Fruit fly (Drosophila melanogaster) whole organism, prepupa: ENCODE measurements around the gene CG12728.

Experiments
- CG10631 ChIP-seq: fragments of 200-800 bp; sonication (Bioruptor generic); optimal IDR thresholded peaks from 2 replicates; lab custom pipeline; 2016; ENCODE audit warnings: missing biosample characterization, missing genetic modification characterization
- CG10669 ChIP-seq: fragments of 200-800 bp; sonication (Bioruptor generic); optimal IDR thresholded peaks from 3 replicates; lab custom pipeline; 2018; ENCODE audit warnings: missing biosample characterization, mild to moderate bottlenecking, missing genetic modification characterization, moderate library complexity
- CG11294 ChIP-seq: fragments of 200-800 bp; sonication (Bioruptor generic); IDR thresholded peaks from 2 replicates; pipeline ENCODE4 v1.3.6; 2022; ENCODE audit warnings: missing biosample characterization, missing genetic modification characterization
- CG11762 ChIP-seq: fragments of 200-800 bp; sonication (Bioruptor generic); optimal IDR thresholded peaks from 3 replicates; lab custom pipeline; 2016; ENCODE audit warnings: missing biosample characterization, missing genetic modification characterization; ENCODE audit not compliant: insufficient read depth
- CG11902 ChIP-seq: fragments of 200-800 bp; sonication (Bioruptor generic); optimal IDR thresholded peaks from 3 replicates; lab custom pipeline; 2016; ENCODE audit warnings: missing biosample characterization, missing genetic modification characterization
- CG15336 ChIP-seq: fragments of 200-800 bp; sonication (Bioruptor generic); IDR thresholded peaks from 2 replicates; pipeline ENCODE4 v1.3.6; 2022; ENCODE audit warnings: missing biosample characterization, missing genetic modification characterization
- CG1621 ChIP-seq: fragments of 200-800 bp; sonication (Bioruptor generic); optimal IDR thresholded peaks from 3 replicates; lab custom pipeline; 2018; ENCODE audit warnings: missing biosample characterization, mild to moderate bottlenecking, missing genetic modification characterization
- CG16779 ChIP-seq: fragments of 200-800 bp; sonication (Bioruptor generic); optimal IDR thresholded peaks from 3 replicates; lab custom pipeline; 2017; ENCODE audit warnings: missing biosample characterization, mild to moderate bottlenecking, missing genetic modification characterization
- CG3032 ChIP-seq: fragments of 200-800 bp; optimal IDR thresholded peaks from 2 replicates; lab custom pipeline; 2019; ENCODE audit warnings: missing biosample characterization, mild to moderate bottlenecking, missing genetic modification characterization, moderate library complexity
- CG31627 ChIP-seq: fragments of 200-800 bp; sonication (Bioruptor generic); optimal IDR thresholded peaks from 3 replicates; lab custom pipeline; 2016; ENCODE audit warnings: missing biosample characterization, missing genetic modification characterization
- CG32006 ChIP-seq: fragments of 200-800 bp; sonication (Bioruptor generic); optimal IDR thresholded peaks from 3 replicates; lab custom pipeline; 2017; ENCODE audit warnings: missing biosample characterization, mild to moderate bottlenecking, missing genetic modification characterization
- CG34406 ChIP-seq: fragments of 200-800 bp; sonication (Bioruptor generic); optimal IDR thresholded peaks from 3 replicates; lab custom pipeline; 2016; ENCODE audit warnings: missing biosample characterization, missing genetic modification characterization
- CG3919 ChIP-seq: fragments of 200-800 bp; sonication (Bioruptor generic); optimal IDR thresholded peaks from 3 replicates; lab custom pipeline; 2016; ENCODE audit warnings: missing biosample characterization, missing genetic modification characterization
- CG4318 ChIP-seq: fragments of 200-800 bp; sonication (Bioruptor generic); optimal IDR thresholded peaks from 3 replicates; lab custom pipeline; 2017; ENCODE audit warnings: missing biosample characterization, mild to moderate bottlenecking, missing genetic modification characterization
- CG6163 ChIP-seq: fragments of 200-800 bp; sonication (Bioruptor generic); IDR thresholded peaks from 3 replicates; pipeline ENCODE4 v1.3.6; 2022; ENCODE audit warnings: missing biosample characterization, missing genetic modification characterization
- CG6276 ChIP-seq: fragments of 200-800 bp; sonication (Bioruptor generic); optimal IDR thresholded peaks from 2 replicates; lab custom pipeline; 2017; ENCODE audit warnings: missing biosample characterization, mild to moderate bottlenecking, missing genetic modification characterization
- CG7368 ChIP-seq: fragments of 200-800 bp; sonication (Bioruptor generic); optimal IDR thresholded peaks from 3 replicates; lab custom pipeline; 2016; ENCODE audit warnings: missing biosample characterization, missing genetic modification characterization
- CG8119 ChIP-seq: fragments of 200-800 bp; sonication (Bioruptor generic); IDR thresholded peaks from 3 replicates; pipeline ENCODE4 v1.3.6; 2022; ENCODE audit warnings: missing biosample characterization, missing genetic modification characterization
- CG8319 ChIP-seq: fragments of 200-800 bp; sonication (Bioruptor generic); optimal IDR thresholded peaks from 3 replicates; lab custom pipeline; 2016; ENCODE audit warnings: missing biosample characterization, missing genetic modification characterization
- CG8632 ChIP-seq: fragments of 200-800 bp; sonication (Bioruptor generic); optimal IDR thresholded peaks from 3 replicates; lab custom pipeline; 2016; ENCODE audit warnings: missing biosample characterization, missing genetic modification characterization
- CG9139 ChIP-seq: fragments of 200-800 bp; sonication (Bioruptor generic); optimal IDR thresholded peaks from 3 replicates; lab custom pipeline; 2017; ENCODE audit warnings: missing biosample characterization, mild to moderate bottlenecking, missing genetic modification characterization
- Eip75B ChIP-seq: fragments of 200-800 bp; sonication (Bioruptor generic); optimal IDR thresholded peaks from 3 replicates; lab custom pipeline; 2016; ENCODE audit warnings: missing biosample characterization, missing genetic modification characterization
- Eip93F ChIP-seq: fragments of 200-800 bp; sonication (Bioruptor generic); optimal IDR thresholded peaks from 2 replicates; lab custom pipeline; 2016; ENCODE audit warnings: missing biosample characterization, mild to moderate bottlenecking, missing genetic modification characterization
- Ets21C ChIP-seq: fragments of 200-800 bp; sonication (Bioruptor generic); optimal IDR thresholded peaks from 3 replicates; lab custom pipeline; 2016; ENCODE audit warnings: missing biosample characterization, missing genetic modification characterization
- Ets96B ChIP-seq: fragments of 200-800 bp; optimal IDR thresholded peaks from 2 replicates; lab custom pipeline; 2019; ENCODE audit warnings: missing biosample characterization, mild to moderate bottlenecking, missing genetic modification characterization, moderate library complexity
- Gug ChIP-seq: fragments of 200-800 bp; sonication (Bioruptor generic); IDR thresholded peaks from 2 replicates; pipeline ENCODE4 v1.3.6; 2022; ENCODE audit warnings: missing biosample characterization, missing genetic modification characterization
- Hr38 ChIP-seq: sonication (Bioruptor generic); optimal IDR thresholded peaks from 2 replicates; lab custom pipeline; 2016; ENCODE audit warnings: missing biosample characterization, missing genetic modification characterization
- Lpt ChIP-seq: fragments of 200-800 bp; sonication (Bioruptor generic); optimal IDR thresholded peaks from 3 replicates; lab custom pipeline; 2016; ENCODE audit warnings: missing biosample characterization, missing genetic modification characterization
- Met ChIP-seq: fragments of 200-800 bp; sonication (Bioruptor generic); optimal IDR thresholded peaks from 3 replicates; lab custom pipeline; 2016; ENCODE audit warnings: missing biosample characterization, missing genetic modification characterization
- OdsH ChIP-seq: fragments of 200-800 bp; sonication (Bioruptor generic); optimal IDR thresholded peaks from 3 replicates; lab custom pipeline; 2016; ENCODE audit warnings: missing biosample characterization, missing genetic modification characterization
- Smox ChIP-seq: fragments of 200-800 bp; sonication (Bioruptor generic); optimal IDR thresholded peaks from 3 replicates; lab custom pipeline; 2016; ENCODE audit warnings: missing biosample characterization, missing genetic modification characterization
- Sox102F ChIP-seq: fragments of 200-800 bp; sonication (Bioruptor generic); optimal IDR thresholded peaks from 2 replicates; lab custom pipeline; 2016; ENCODE audit warnings: missing biosample characterization, mild to moderate bottlenecking, missing genetic modification characterization
- Sox14 ChIP-seq: fragments of 200-800 bp; sonication (Bioruptor generic); optimal IDR thresholded peaks from 3 replicates; lab custom pipeline; 2016; ENCODE audit warnings: missing biosample characterization, missing genetic modification characterization
- Sox15 ChIP-seq: fragments of 200-800 bp; sonication (Bioruptor generic); optimal IDR thresholded peaks from 3 replicates; lab custom pipeline; 2016; ENCODE audit warnings: missing biosample characterization, missing genetic modification characterization
- achi ChIP-seq: fragments of 200-800 bp; sonication (Bioruptor generic); optimal IDR thresholded peaks from 3 replicates; lab custom pipeline; 2016; ENCODE audit warnings: missing biosample characterization, missing genetic modification characterization
- acj6 ChIP-seq: fragments of 200-800 bp; sonication (Bioruptor generic); optimal IDR thresholded peaks from 3 replicates; lab custom pipeline; 2016; ENCODE audit warnings: missing biosample characterization, missing genetic modification characterization
- cyc ChIP-seq: fragments of 200-800 bp; sonication (Bioruptor generic); optimal IDR thresholded peaks from 3 replicates; lab custom pipeline; 2016; ENCODE audit warnings: missing biosample characterization, missing genetic modification characterization
- dac ChIP-seq: fragments of 200-800 bp; sonication (Bioruptor generic); optimal IDR thresholded peaks from 2 replicates; lab custom pipeline; 2017; ENCODE audit warnings: missing biosample characterization, mild to moderate bottlenecking, missing genetic modification characterization
- dsx ChIP-seq: fragments of 200-800 bp; optimal IDR thresholded peaks from 3 replicates; lab custom pipeline; 2019; ENCODE audit warnings: missing biosample characterization, mild to moderate bottlenecking, missing genetic modification characterization, moderate library complexity; ENCODE audit not compliant: poor library complexity, severe bottlenecking
- eg ChIP-seq: fragments of 200-800 bp; sonication (Bioruptor generic); IDR thresholded peaks from 3 replicates; pipeline ENCODE4 v1.3.6; 2022; ENCODE audit warnings: missing biosample characterization, missing genetic modification characterization
- fd59A ChIP-seq: fragments of 200-800 bp; sonication (Bioruptor generic); optimal IDR thresholded peaks from 2 replicates; lab custom pipeline; 2017; ENCODE audit warnings: missing biosample characterization, mild to moderate bottlenecking, missing genetic modification characterization, missing genetic modification reagents
- fd85E ChIP-seq: fragments of 200-800 bp; sonication (Bioruptor generic); optimal IDR thresholded peaks from 3 replicates; lab custom pipeline; 2016; ENCODE audit warnings: missing biosample characterization, missing genetic modification characterization
- lz ChIP-seq: fragments of 200-800 bp; sonication (Bioruptor generic); optimal IDR thresholded peaks from 3 replicates; lab custom pipeline; 2016; ENCODE audit warnings: missing biosample characterization, missing genetic modification characterization
- net ChIP-seq: fragments of 200-800 bp; sonication (Bioruptor generic); optimal IDR thresholded peaks from 3 replicates; lab custom pipeline; 2016; ENCODE audit warnings: missing biosample characterization, missing genetic modification characterization
- pdm3 ChIP-seq: fragments of 200-800 bp; sonication (Bioruptor generic); optimal IDR thresholded peaks from 3 replicates; lab custom pipeline; 2016; ENCODE audit warnings: missing biosample characterization, missing genetic modification characterization
- salr ChIP-seq, 2 experiments: fragments of 200-800 bp; sonication (Bioruptor generic); optimal IDR thresholded peaks; 3 replicates each; lab custom pipeline; 2016 to 2018; ENCODE audit warnings: missing biosample characterization in 2 of 2, missing genetic modification characterization in 2 of 2, mild to moderate bottlenecking in 1 of 2
- spab ChIP-seq: fragments of 200-800 bp; sonication (Bioruptor generic); optimal IDR thresholded peaks from 2 replicates; lab custom pipeline; 2017; ENCODE audit warnings: missing biosample characterization, mild to moderate bottlenecking, missing genetic modification characterization, missing genetic modification reagents
- ss ChIP-seq, 2 experiments: fragments of 200-800 bp; sonication (Bioruptor generic); optimal IDR thresholded peaks; 2 replicates in 1 of 2; 3 replicates in 1 of 2; lab custom pipeline; 2017 to 2018; ENCODE audit warnings: mild to moderate bottlenecking in 2 of 2, missing biosample characterization in 2 of 2, missing genetic modification characterization in 2 of 2, moderate library complexity in 1 of 2
- svp ChIP-seq: fragments of 200-800 bp; sonication (Bioruptor generic); peaks from one replicate; lab custom pipeline; 2016; ENCODE audit warnings: missing biosample characterization, missing genetic modification characterization
- topi ChIP-seq: fragments of 200-800 bp; sonication (Bioruptor generic); optimal IDR thresholded peaks from 3 replicates; lab custom pipeline; 2016; ENCODE audit warnings: missing biosample characterization, missing genetic modification characterization
- vri ChIP-seq: fragments of 200-800 bp; sonication (Bioruptor generic); optimal IDR thresholded peaks from 3 replicates; lab custom pipeline; 2016; ENCODE audit warnings: missing biosample characterization, mild to moderate bottlenecking, missing genetic modification characterization

CG12728 gene

DNA sequence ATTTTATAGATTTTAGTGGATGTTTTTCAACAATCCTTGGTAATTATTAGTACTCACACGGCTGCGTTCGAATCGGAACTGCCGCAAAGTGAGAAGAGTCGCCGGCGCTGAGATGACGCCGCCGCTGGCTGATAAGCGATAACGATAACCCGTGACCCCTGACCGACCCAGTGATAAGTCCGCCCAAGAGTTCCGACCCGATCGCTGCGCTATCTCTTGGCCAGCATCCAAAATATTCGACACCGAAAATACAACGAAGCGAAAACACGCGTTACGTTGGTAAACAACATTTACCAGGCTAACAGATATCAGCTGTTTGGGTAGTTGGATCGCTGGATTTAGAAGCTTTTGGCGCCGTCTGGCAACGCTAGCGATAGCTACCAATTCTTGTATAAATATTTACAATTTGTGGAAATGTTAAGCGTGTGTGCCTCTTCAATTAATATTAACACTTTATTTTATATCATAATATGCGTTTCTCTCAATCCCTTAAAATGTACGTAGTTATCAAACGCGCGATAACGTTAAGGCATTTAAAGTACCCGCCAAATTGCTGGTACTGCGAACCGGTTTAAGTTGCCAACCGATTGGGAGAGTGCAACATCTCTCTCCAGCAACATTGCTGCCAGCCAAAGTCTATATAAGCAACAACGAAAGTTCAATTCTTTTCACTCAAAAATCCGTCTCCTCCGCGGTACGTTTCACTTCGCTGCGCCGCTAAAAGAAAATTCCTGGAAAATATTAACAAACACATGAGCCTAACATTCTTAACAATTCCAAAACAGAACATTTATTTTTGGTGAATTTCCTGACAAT lies 25.7 kb upstream of the CG12728 start, which contains the start of the genes Shmt and CG3726:
TSS of gene Shmt (minus strand) at position 304 of the 816 bp plus-strand sequence.
TSS of gene CG3726 (plus strand) at position 604 of the 816 bp plus-strand sequence.
- TF ChIP-seq Gug (GFP tag; lab: Robert Waterston, UW) (no peak), CG3032 (tag; lab: Kevin White, UChicago) (no peak), CG32006 (GFP tag; lab: Kevin White, UChicago) (no peak), CG3919 (GFP tag; lab: Kevin White, UChicago) (peak; percentile 14), Smox (GFP tag; lab: Kevin White, UChicago) (no peak), CG15336 (GFP tag; lab: Robert Waterston, UW) (no peak), spab (GFP tag; lab: Kevin White, UChicago) (no peak), Sox14 (no peak), CG11762 (no peak), Eip93F (GFP tag; lab: Kevin White, UChicago) (no peak), eg (peak; percentile 52; the same call in 1 of the 3 replicates), CG10669 (GFP tag; lab: Kevin White, UChicago) (no peak), lz (no peak), CG4318 (GFP tag; lab: Kevin White, UChicago) (no peak), fd85E (GFP tag; lab: Kevin White, UChicago) (no peak), CG16779 (tag; lab: Kevin White, UChicago) (peak; percentile 31), Sox102F (GFP tag; lab: Kevin White, UChicago) (peak; percentile 52), CG6163 (GFP tag; lab: Robert Waterston, UW) (peak; percentile 41; the same call in 1 of the 3 replicates), Lpt (GFP tag; lab: Kevin White, UChicago) (no peak), pdm3 (no peak), ss (GFP tag; optimal IDR thresholded peaks at IDR 0.05; lab: Kevin White, UChicago) (peak in 1 of 2 experiments; percentile 42), OdsH (GFP tag; lab: Kevin White, UChicago) (no peak), salr (GFP tag; optimal IDR thresholded peaks at IDR 0.05; lab: Kevin White, UChicago) (no peak), svp (GFP tag; lab: Kevin White, UChicago) (peak; percentile 98), CG8319 (GFP tag; lab: Kevin White, UChicago) (no peak), CG11294 (no peak), Hr38 (GFP tag; lab: Kevin White, UChicago) (no peak), achi (GFP tag; lab: Kevin White, UChicago) (no peak), CG7368 (no peak), CG8119 (GFP tag; lab: Robert Waterston, UW) (peak; percentile 12; the same call in 1 of the 3 replicates), vri (GFP tag; lab: Kevin White, UChicago) (peak; percentile 17), Ets21C (GFP tag; lab: Kevin White, UChicago) (no peak), CG8632 (GFP tag; lab: Kevin White, UChicago) (no peak), Eip75B (GFP tag; lab: Kevin White, UChicago) (no peak), CG6276 (GFP tag; lab: Kevin White, UChicago) (no peak), fd59A (GFP tag; lab: Kevin White, UChicago) (no peak), cyc (GFP tag; lab: Kevin White, UChicago) (no peak), CG11902 (GFP tag; lab: Kevin White, UChicago) (no peak), Met (no peak), CG31627 (GFP tag; lab: Kevin White, UChicago) (no peak), net (peak; percentile 21), CG9139 (GFP tag; lab: Kevin White, UChicago) (peak; percentile 43), CG10631 (GFP tag; lab: Kevin White, UChicago) (no peak), CG34406 (GFP tag; lab: Kevin White, UChicago) (no peak), Sox15 (GFP tag; lab: Kevin White, UChicago) (no peak), Ets96B (tag; lab: Kevin White, UChicago) (no peak), acj6 (GFP tag; lab: Kevin White, UChicago) (no peak), topi (GFP tag; lab: Kevin White, UChicago) (peak; percentile 49), dac (GFP tag; lab: Kevin White, UChicago) (no peak), CG1621 (tag; lab: Kevin White, UChicago) (no peak), dsx (GFP tag; lab: Kevin White, UChicago) (peak; percentile 19)
